Worm (Caenorhabditis elegans): Measurements from ENCODE around the gene rpb-4.
A peak's percentile ranks its signal among the peaks of the same experiment; 100 is the strongest.

- no peak for TF ChIP-seq ref-1 (GFP tag; conservative IDR thresholded peaks at IDR 0.05)
- no peak for TF ChIP-seq flt-1 (GFP tag; IDR thresholded peaks at IDR 0.05)
- peak; percentile 15 for TF ChIP-seq cog-1 (tag; optimal IDR thresholded peaks at IDR 0.05)
- no peak for TF ChIP-seq ztf-29 (GFP tag; IDR thresholded peaks at IDR 0.05)
- no peak for TF ChIP-seq klf-2 (GFP tag; conservative IDR thresholded peaks at IDR 0.05)
Observed at ce11 chrII:7337469-7337893, 36.8 kb upstream of the rpb-4 start.

Data from whole organism, midembryonic.